Fruit fly (Drosophila melanogaster) ovary, adult (tissue): ENCODE measurements around the gene Pkc98E.

Experiments used
- CG17801 ChIP-seq: fragments of 200-800 bp; optimal IDR thresholded peaks from 2 replicates; lab custom pipeline; 2019; ENCODE audit warnings: missing biosample characterization, mild to moderate bottlenecking, missing genetic modification characterization, moderate library complexity; ENCODE audit not compliant: partially characterized antibody

Gene Pkc98E

dm6 chr3R:29049055-29049722 is 10.2 kb downstream of the Pkc98E start, which contains the start of gene CG11837:
Gene CG11837, plus strand, starts transcription at chr3R:29049493.
- TF ChIP-seq CG17801: no peak

- TF ChIP-seq CG17801: no peak
These were observed 11.8 kb downstream of the Pkc98E start, which contains the start of gene CG11841 for dm6 chr3R:29050756-29051155. Gene CG11841, plus strand, starts transcription at chr3R:29051056.

dm6 chr3R:29052380-29052779 is 13.4 kb downstream of the Pkc98E start, which contains the start of gene CG11842:
Gene CG11842, plus strand, starts transcription at chr3R:29052680.
- no peak for TF ChIP-seq CG17801

dm6 chr3R:29054047-29054446 is 15.1 kb downstream of the Pkc98E start, which contains the start of gene CG11843:
Gene CG11843, plus strand, starts transcription at chr3R:29054347.
- no peak for TF ChIP-seq CG17801

- TF ChIP-seq CG17801: peak; percentile 89
These were observed 16.8 kb downstream of the Pkc98E start, which contains the start of gene Sirt7 for dm6 chr3R:29055710-29056109. Gene Sirt7, plus strand, starts transcription at chr3R:29055927.

dm6 chr3R:29059385-29059784 is 20.4 kb downstream of the Pkc98E start:
- no peak for TF ChIP-seq CG17801

dm6 chr3R:29062717-29063206 is 23.8 kb downstream of the Pkc98E start, which contains the start of the genes Cul5 and Bicra:
Gene Cul5, minus strand, starts transcription at chr3R:29062975.
Gene Bicra, plus strand, starts transcription at chr3R:29063040.
- peak; percentile 67 for TF ChIP-seq CG17801

- TF ChIP-seq CG17801: peak; percentile 39
These were observed 24.4 kb downstream of the Pkc98E start for dm6 chr3R:29063207-29063920.

dm6 chr3R:29063921-29064460 is 25.0 kb downstream of the Pkc98E start:
- no peak for TF ChIP-seq CG17801

dm6 chr3R:29064682-29065100 is 25.7 kb downstream of the Pkc98E start:
- no peak for TF ChIP-seq CG17801

- no peak for TF ChIP-seq CG17801
These were observed 27.3 kb downstream of the Pkc98E start for dm6 chr3R:29066285-29066684.

- no peak for TF ChIP-seq CG17801
These were observed 28.1 kb downstream of the Pkc98E start for dm6 chr3R:29067091-29067490.

- no peak for TF ChIP-seq CG17801
These were observed 29.7 kb downstream of the Pkc98E start for dm6 chr3R:29068430-29069207.

- TF ChIP-seq CG17801: no peak
These were observed 30.5 kb downstream of the Pkc98E start for dm6 chr3R:29069208-29070072.

- TF ChIP-seq CG17801: no peak
These were observed 32.2 kb downstream of the Pkc98E start for dm6 chr3R:29071141-29071540.
